Worm (Caenorhabditis elegans): ENCODE data around the gene aly-1.
A peak's percentile ranks its signal among the peaks of the same experiment; 100 is the strongest.

Gene aly-1

ce11 chrIV:9092011-9092410, 16.7 kb upstream of the aly-1 start:
- TF ChIP-seq fkh-10 (GFP tag; optimal IDR thresholded peaks at IDR 0.05) = peak; percentile 82
- no peak for TF ChIP-seq R02D3.7 (tag; optimal IDR thresholded peaks at IDR 0.05)
- TF ChIP-seq nfya-1 (tag; optimal IDR thresholded peaks at IDR 0.05; ENCODE audit: insufficient read depth) = peak; percentile 8

- TF ChIP-seq ZK546.5 (tag; optimal IDR thresholded peaks at IDR 0.05) = no peak
- TF ChIP-seq nhr-25 (tag; optimal IDR thresholded peaks at IDR 0.05) = no peak
- TF ChIP-seq nhr-28 (tag; optimal IDR thresholded peaks at IDR 0.05) = no peak
- TF ChIP-seq zag-1 (tag; optimal IDR thresholded peaks at IDR 0.05) = no peak
Measured at ce11 chrIV:9093932-9094331, 14.8 kb upstream of the aly-1 start, which contains the start of gene lpl-1. lpl-1 (minus strand) TSS chrIV:9094032.

ce11 chrIV:9094356-9094755, 14.4 kb upstream of the aly-1 start, which contains the start of gene mrpl-42:
mrpl-42 (minus strand) TSS chrIV:9094456.
- no peak for TF ChIP-seq nhr-43 (tag; optimal IDR thresholded peaks at IDR 0.05; ENCODE audit: poor library complexity, severe bottlenecking)
- no peak for TF ChIP-seq elt-3 (tag; optimal IDR thresholded peaks at IDR 0.05)
- no peak for TF ChIP-seq mml-1 (tag; optimal IDR thresholded peaks at IDR 0.05)
- TF ChIP-seq elt-1 (tag; optimal IDR thresholded peaks at IDR 0.05) = no peak
- no peak for TF ChIP-seq nhr-77 (tag; optimal IDR thresholded peaks at IDR 0.05)
- no peak for TF ChIP-seq tbx-2 (tag; optimal IDR thresholded peaks at IDR 0.05)
- TF ChIP-seq ama-1 (optimal IDR thresholded peaks at IDR 0.05) = no peak
- TF ChIP-seq ztf-11 (tag; optimal IDR thresholded peaks at IDR 0.05) = no peak
- no peak for TF ChIP-seq nhr-67 (tag; optimal IDR thresholded peaks at IDR 0.05)
- TF ChIP-seq snpc-4 (tag; optimal IDR thresholded peaks at IDR 0.05) = no peak
- no peak for TF ChIP-seq fos-1 (tag; optimal IDR thresholded peaks at IDR 0.05)
- TF ChIP-seq ZK546.5 (tag; optimal IDR thresholded peaks at IDR 0.05) = no peak
- no peak for TF ChIP-seq sea-2 (GFP tag; optimal IDR thresholded peaks at IDR 0.05)
- TF ChIP-seq nhr-237 (tag; optimal IDR thresholded peaks at IDR 0.05) = no peak
- TF ChIP-seq ceh-16 (tag; optimal IDR thresholded peaks at IDR 0.05) = no peak
- no peak for TF ChIP-seq hmg-11 (tag; optimal IDR thresholded peaks at IDR 0.05)
- no peak for TF ChIP-seq mdl-1 (tag; optimal IDR thresholded peaks at IDR 0.05)
- TF ChIP-seq elt-2 (tag; optimal IDR thresholded peaks at IDR 0.05) = no peak
- no peak for TF ChIP-seq eor-1 (tag; optimal IDR thresholded peaks at IDR 0.05)
- TF ChIP-seq pha-4 (tag; optimal IDR thresholded peaks at IDR 0.05) = no peak

ce11 chrIV:9095553-9095952, 13.2 kb upstream of the aly-1 start, which contains the start of gene icln-1:
icln-1 (minus strand) TSS chrIV:9095653.
- TF ChIP-seq nhr-11 (tag; optimal IDR thresholded peaks at IDR 0.05) = no peak
- TF ChIP-seq R02D3.7 (tag; optimal IDR thresholded peaks at IDR 0.05) = no peak
- no peak for TF ChIP-seq pha-4 (tag; optimal IDR thresholded peaks at IDR 0.05)
- TF ChIP-seq nhr-43 (tag; optimal IDR thresholded peaks at IDR 0.05; ENCODE audit: poor library complexity, severe bottlenecking) = no peak
- no peak for TF ChIP-seq daf-12 (tag; optimal IDR thresholded peaks at IDR 0.05)
- no peak for TF ChIP-seq mml-1 (tag; optimal IDR thresholded peaks at IDR 0.05)
- no peak for TF ChIP-seq snpc-4 (tag; optimal IDR thresholded peaks at IDR 0.05)
- TF ChIP-seq fos-1 (tag; optimal IDR thresholded peaks at IDR 0.05) = no peak
- no peak for TF ChIP-seq elt-2 (tag; optimal IDR thresholded peaks at IDR 0.05)
- TF ChIP-seq nhr-12 (tag; optimal IDR thresholded peaks at IDR 0.05) = no peak
- TF ChIP-seq nhr-28 (tag; optimal IDR thresholded peaks at IDR 0.05) = no peak
- no peak for TF ChIP-seq elt-3 (tag; optimal IDR thresholded peaks at IDR 0.05)
- no peak for TF ChIP-seq ceh-16 (tag; optimal IDR thresholded peaks at IDR 0.05)

- peak; percentile 15 for TF ChIP-seq hmg-11 (tag; optimal IDR thresholded peaks at IDR 0.05)
- TF ChIP-seq nhr-23 (tag; optimal IDR thresholded peaks at IDR 0.05) = peak; percentile 0
- TF ChIP-seq ama-1 (optimal IDR thresholded peaks at IDR 0.05) = no peak
- no peak for TF ChIP-seq snpc-4 (tag; optimal IDR thresholded peaks at IDR 0.05)
- no peak for TF ChIP-seq ceh-82 (tag; optimal IDR thresholded peaks at IDR 0.05)
- peak; percentile 5 for TF ChIP-seq elt-2 (tag; optimal IDR thresholded peaks at IDR 0.05)
- no peak for TF ChIP-seq unc-39 (tag; optimal IDR thresholded peaks at IDR 0.05)
Measured at ce11 chrIV:9096160-9096879, 12.4 kb upstream of the aly-1 start, which contains the start of the genes znf-706 and cpna-3. znf-706 (minus strand) TSS chrIV:9096231. cpna-3 (plus strand) TSS chrIV:9096842.
